Fruit fly (Drosophila melanogaster) S2 (cell line): ENCODE data around the gene CG32532.

Experiments
- CG8478 ChIP-seq: fragments of >200 bp; optimal IDR thresholded peaks from 2 replicates; lab custom pipeline; 2018
- CTCF ChIP-seq, 2 experiments: fragments of >200 bp; optimal IDR thresholded peaks; 2 replicates each; lab custom pipeline; 2018

dm6 chrX:19504170-19504765 is 43.0 kb downstream of the CG32532 start:
- TF ChIP-seq CG8478 (lab: Kevin White, UChicago) (no peak), CTCF (optimal IDR thresholded peaks at IDR 0.05; lab: Kevin White, UChicago) (no peak)
